Fruit fly (Drosophila melanogaster): ENCODE data around the gene beg.
A peak's percentile ranks its signal among the peaks of the same experiment; 100 is the strongest.

beg gene

dm6 chr3L:17009715-17010491 lies 25.6 kb upstream of the beg start (continued):
- TF ChIP-seq Blimp-1 (GFP tag; optimal IDR thresholded peaks at IDR 0.05) (no peak), Deaf1 (tag; optimal IDR thresholded peaks at IDR 0.05) (peak; percentile 100), Abd-B (GFP tag; optimal IDR thresholded peaks at IDR 0.05) (no peak), Sry-β (GFP tag; optimal IDR thresholded peaks at IDR 0.05) (no peak), vnd (GFP tag; IDR thresholded peaks at IDR 0.05; ENCODE audit: partially characterized antibody) (no peak), gt (GFP tag; IDR thresholded peaks at IDR 0.05) (no peak), CG5245 (GFP tag; optimal IDR thresholded peaks at IDR 0.05) (no peak), Ptx1 (GFP tag; IDR thresholded peaks at IDR 0.05) (no peak; the same call in 1 of the 2 replicates), CG34422 (GFP tag; IDR thresholded peaks at IDR 0.05) (peak; percentile 71; the same call in 1 of the 3 replicates), CG15514 (GFP tag; optimal IDR thresholded peaks at IDR 0.05) (peak; percentile 54), Optix (GFP tag; IDR thresholded peaks at IDR 0.05) (no peak; the same call in 2 of the 3 replicates), CG12104 (GFP tag; optimal IDR thresholded peaks at IDR 0.05) (no peak), MESR4 (GFP tag; optimal IDR thresholded peaks at IDR 0.05) (no peak), HLH54F (GFP tag; optimal IDR thresholded peaks at IDR 0.05) (peak; percentile 54), gro (GFP tag; optimal IDR thresholded peaks at IDR 0.05) (peak; percentile 49), Stat92E (GFP tag; optimal IDR thresholded peaks at IDR 0.05) (peak in 1 of 3 experiments; percentile 36)

dm6 chr3L:17010492-17011303 lies 24.8 kb upstream of the beg start:
- TF ChIP-seq D (optimal IDR thresholded peaks at IDR 0.05), result peak; percentile 79
- TF ChIP-seq D (GFP tag; optimal IDR thresholded peaks at IDR 0.05), result no peak
- TF ChIP-seq seq (GFP tag; IDR thresholded peaks at IDR 0.05), result no peak
- TF ChIP-seq zen (tag; optimal IDR thresholded peaks at IDR 0.05), result peak; percentile 63
- TF ChIP-seq Six4 (GFP tag; optimal IDR thresholded peaks at IDR 0.05), result peak; percentile 3
- TF ChIP-seq zfh1 (GFP tag; IDR thresholded peaks at IDR 0.05), result 0 out of 3 replicates have a peak, but pooled peaks have one; percentile 36
- no peak for TF ChIP-seq CG4424 (GFP tag; optimal IDR thresholded peaks at IDR 0.05)
- TF ChIP-seq fd64A (GFP tag; optimal IDR thresholded peaks at IDR 0.05), result no peak
- peak; percentile 72 for TF ChIP-seq gem (tag; optimal IDR thresholded peaks at IDR 0.05)
- no peak for TF ChIP-seq kah (GFP tag; optimal IDR thresholded peaks at IDR 0.05)
- no peak for TF ChIP-seq CG3726 (GFP tag; IDR thresholded peaks at IDR 0.05)
- TF ChIP-seq CG17385 (GFP tag; optimal IDR thresholded peaks at IDR 0.05), result no peak
- no peak for TF ChIP-seq CG31388 (GFP tag; optimal IDR thresholded peaks at IDR 0.05)
- no peak for TF ChIP-seq sna (GFP tag; IDR thresholded peaks at IDR 0.05; ENCODE audit: partially characterized antibody)
- 0 out of 2 replicates have a peak, but pooled peaks have one; percentile 32 for TF ChIP-seq slbo (GFP tag; IDR thresholded peaks at IDR 0.05)
- no peak for TF ChIP-seq HHEX (GFP tag; optimal IDR thresholded peaks at IDR 0.05)
- TF ChIP-seq phol (tag; optimal IDR thresholded peaks at IDR 0.05), result no peak
- TF ChIP-seq Drgx (GFP tag; IDR thresholded peaks at IDR 0.05), result peak; percentile 36; the same call in 1 of the 2 replicates
- TF ChIP-seq Side (GFP tag; optimal IDR thresholded peaks at IDR 0.05), result no peak
- peak; percentile 8; the same call in 1 of the 2 replicates for TF ChIP-seq sisA (GFP tag; IDR thresholded peaks at IDR 0.05)
- no peak for TF ChIP-seq HLH4C (GFP tag; IDR thresholded peaks at IDR 0.05; ENCODE audit: partially characterized antibody)
- TF ChIP-seq ranshi (GFP tag; IDR thresholded peaks at IDR 0.05), result 0 out of 2 replicates have a peak, but pooled peaks have one; percentile 24
- TF ChIP-seq onecut (GFP tag; IDR thresholded peaks at IDR 0.05), result no peak
- no peak for TF ChIP-seq ssp (GFP tag; IDR thresholded peaks at IDR 0.05)
- no peak for TF ChIP-seq CG17359 (tag; optimal IDR thresholded peaks at IDR 0.05)
- no peak for TF ChIP-seq Dek (tag; optimal IDR thresholded peaks at IDR 0.05)
- no peak for TF ChIP-seq btn (GFP tag; optimal IDR thresholded peaks at IDR 0.05)
- TF ChIP-seq grau (tag; optimal IDR thresholded peaks at IDR 0.05), result peak; percentile 82
- TF ChIP-seq CG11504 (tag; optimal IDR thresholded peaks at IDR 0.05), result peak; percentile 26
- TF ChIP-seq Elba2 (GFP tag; optimal IDR thresholded peaks at IDR 0.05), result peak; percentile 46
- no peak for TF ChIP-seq CG3163 (GFP tag; optimal IDR thresholded peaks at IDR 0.05)

All from whole organism, embryonic.